Fruit fly (Drosophila melanogaster) whole organism, larva: ENCODE results near the gene obst-G.

Experiments
- noc ChIP-seq: fragments of 200-800 bp; sonication (Bioruptor generic); optimal IDR thresholded peaks from 3 replicates; lab custom pipeline; 2019; ENCODE audit warnings: missing biosample characterization, mild to moderate bottlenecking, missing genetic modification characterization, moderate library complexity

Gene obst-G

dm6 chr3L:11953217-11953616 is at the start of gene obst-G:
Gene obst-G, minus strand, starts transcription at chr3L:11953317.
- no peak for TF ChIP-seq noc (tag; lab: Kevin White, UChicago)

DNA sequence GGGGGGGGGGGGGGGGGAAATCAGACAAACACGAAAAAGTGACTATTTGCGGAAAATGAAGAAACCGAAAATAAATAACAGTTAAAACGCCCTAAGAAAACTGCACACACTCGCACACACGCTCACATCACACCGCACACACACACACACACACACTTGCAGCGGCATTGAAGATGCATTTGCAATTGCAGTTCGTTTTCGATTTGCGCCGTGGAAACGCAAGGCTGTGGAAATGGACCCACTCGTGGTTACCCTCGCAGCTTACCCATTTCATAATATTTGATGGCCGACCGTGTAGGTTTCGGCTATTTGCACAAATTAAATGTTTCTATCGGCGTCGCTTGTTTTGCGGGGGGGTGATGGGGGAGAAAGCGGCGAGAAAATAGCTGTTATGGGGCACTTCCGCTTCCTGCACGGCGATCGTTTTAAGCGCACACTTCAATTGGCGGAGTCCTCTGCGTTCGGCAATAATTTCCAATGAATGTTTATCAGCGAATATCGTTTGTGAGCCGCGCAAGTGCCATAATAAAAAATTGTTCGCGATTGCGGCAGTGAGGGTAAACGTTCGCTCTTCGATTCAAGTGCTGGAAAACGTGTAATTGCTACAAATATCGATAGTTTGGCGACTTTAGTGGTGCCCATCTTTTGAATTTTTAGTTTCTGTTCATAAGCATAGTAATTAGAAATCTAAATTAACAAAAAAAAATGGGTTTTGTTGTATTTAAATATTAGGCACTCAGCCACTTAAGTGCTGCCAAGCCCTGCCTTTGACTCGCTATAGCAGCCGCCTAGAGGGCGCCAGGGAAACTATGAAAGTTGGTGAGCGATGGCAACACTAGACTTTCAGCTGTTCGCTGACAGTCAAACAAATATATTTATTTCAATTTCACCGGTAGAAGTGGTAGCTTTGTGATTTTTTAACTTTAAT is 49.5 kb upstream of the obst-G start, which contains the start of the genes Pop2 and CG6928:
Pop2 (minus strand) TSS at position 595 of the 928 bp plus-strand sequence.
CG6928 (plus strand) TSS at position 835 of the 928 bp plus-strand sequence.
- no peak for TF ChIP-seq noc (tag; lab: Kevin White, UChicago)

DNA sequence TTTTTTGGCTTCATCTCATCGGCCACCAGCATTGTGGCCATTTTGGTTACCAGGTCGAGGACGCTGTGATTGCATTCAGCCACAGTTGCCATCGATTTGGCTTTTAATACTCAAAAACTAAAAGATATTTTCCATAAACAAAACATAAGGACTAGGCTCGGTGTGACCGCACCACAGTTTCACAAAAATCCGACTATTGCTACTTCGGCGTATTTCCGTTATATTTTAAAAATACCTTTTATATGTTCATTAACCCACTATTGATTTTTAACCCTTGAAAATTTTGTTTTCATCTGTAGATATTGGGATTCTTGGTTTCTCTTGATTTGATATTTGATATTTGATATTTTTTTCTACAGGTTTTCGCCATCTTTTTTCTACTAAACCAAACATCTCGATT is 44.8 kb upstream of the obst-G start, which contains the start of gene Grip163:
Grip163 (minus strand) TSS at position 180 of the 400 bp plus-strand sequence.
- no peak for TF ChIP-seq noc (tag; lab: Kevin White, UChicago)

DNA sequence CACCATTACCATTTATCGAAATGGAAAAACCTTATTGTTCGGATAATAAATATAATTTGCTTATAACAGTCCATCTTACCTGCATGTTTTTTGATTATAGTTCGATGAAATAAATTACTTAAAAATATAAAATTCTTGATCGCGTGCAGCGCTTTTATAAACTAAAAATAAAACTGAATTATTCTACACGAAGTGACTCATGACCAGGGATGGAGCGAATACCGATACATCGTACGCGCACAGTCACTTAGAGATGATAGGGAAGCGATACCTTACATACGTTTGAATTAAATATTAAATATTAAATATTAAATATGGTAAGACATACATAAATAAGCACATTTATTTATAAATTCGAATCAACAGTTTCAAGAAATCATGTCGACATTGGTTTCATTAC is 39.8 kb upstream of the obst-G start, which contains the start of gene viaf:
viaf (minus strand) TSS at position 220 of the 400 bp plus-strand sequence.
- TF ChIP-seq noc (tag; lab: Kevin White, UChicago), result no peak

DNA sequence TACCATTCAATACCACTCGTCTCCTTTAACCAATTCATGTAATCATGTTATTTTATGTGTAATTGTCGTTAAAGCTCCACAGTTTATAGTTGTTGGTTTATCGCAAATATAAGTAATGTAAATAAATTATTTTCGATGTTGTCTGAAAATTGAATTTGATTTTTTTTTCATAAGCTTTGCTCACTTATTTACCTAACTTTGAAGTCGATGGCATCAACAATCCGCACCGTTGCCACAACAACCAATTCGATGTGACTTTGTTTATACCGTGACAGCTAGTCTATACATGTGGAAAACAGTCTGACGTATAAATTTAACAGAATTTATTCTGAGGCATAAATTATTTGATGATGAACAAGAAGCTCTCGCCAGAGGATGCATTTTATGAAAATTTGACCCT is 37.3 kb upstream of the obst-G start, which contains the start of gene CG6931:
CG6931 (plus strand) TSS at position 301 of the 400 bp plus-strand sequence.
- no peak for TF ChIP-seq noc (tag; lab: Kevin White, UChicago)

DNA sequence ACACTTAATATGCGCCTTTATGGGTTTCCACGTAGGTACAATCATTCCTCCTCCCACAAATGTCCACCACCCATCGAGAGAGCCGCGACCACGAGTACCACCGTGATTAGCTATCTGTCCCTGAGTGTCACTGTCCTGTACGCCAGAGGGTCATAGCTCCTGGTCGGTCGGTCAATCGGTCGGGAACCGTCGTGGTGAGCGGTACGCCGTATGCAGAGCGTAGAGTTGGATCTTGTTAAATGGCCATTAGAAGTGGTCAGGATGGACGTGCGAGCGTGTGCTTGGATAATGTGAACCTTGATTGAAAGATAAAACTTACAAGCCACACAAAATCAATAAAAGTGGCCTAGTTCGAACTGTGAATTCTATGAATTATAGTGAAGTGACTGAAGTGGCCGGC is 31.5 kb upstream of the obst-G start, which contains the start of gene CG6938:
CG6938 (plus strand) TSS at position 301 of the 400 bp plus-strand sequence.
- TF ChIP-seq noc (tag; lab: Kevin White, UChicago), result no peak

DNA sequence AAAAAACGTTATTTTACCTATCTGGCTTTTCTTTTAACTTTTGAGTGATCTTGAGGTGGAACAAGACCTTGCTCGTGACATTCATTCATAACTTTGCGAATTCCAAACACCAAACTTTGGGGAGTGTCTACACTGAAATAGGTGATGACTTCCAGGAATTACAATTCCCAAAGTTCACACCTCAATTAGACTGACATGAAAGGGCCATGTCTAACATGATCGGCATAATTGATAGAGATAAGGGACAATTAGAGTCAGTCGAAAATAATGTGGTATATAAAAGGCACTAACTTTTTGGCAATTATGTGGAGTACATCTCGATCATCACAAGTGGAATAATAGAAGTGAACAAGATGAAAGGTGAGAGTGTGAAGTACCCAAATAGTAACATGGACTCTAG is 22.7 kb upstream of the obst-G start, which contains the start of gene CG43896:
CG43896 (plus strand) TSS at position 301 of the 400 bp plus-strand sequence.
- TF ChIP-seq noc (tag; lab: Kevin White, UChicago), result no peak

DNA sequence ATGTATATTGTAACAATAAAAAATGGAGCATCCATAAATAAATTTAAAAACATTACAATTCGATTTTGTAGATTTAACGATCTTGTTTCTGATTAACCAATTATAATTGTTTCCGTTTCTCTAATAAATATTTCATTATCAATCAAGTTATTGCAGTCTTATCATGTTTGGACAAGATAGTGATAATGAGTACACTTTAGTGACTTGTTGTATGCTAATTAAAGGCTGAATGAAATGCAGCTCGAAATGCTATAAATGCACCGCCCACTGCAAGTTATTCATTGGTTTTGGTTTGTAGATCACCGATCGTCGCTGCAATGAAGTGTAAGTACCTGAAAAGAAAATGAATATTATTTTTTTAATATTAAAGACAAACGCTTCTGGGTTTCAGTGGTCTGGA is 21.5 kb upstream of the obst-G start, which contains the start of gene CG14125:
CG14125 (plus strand) TSS at position 301 of the 400 bp plus-strand sequence.
- TF ChIP-seq noc (tag; lab: Kevin White, UChicago), result no peak

DNA sequence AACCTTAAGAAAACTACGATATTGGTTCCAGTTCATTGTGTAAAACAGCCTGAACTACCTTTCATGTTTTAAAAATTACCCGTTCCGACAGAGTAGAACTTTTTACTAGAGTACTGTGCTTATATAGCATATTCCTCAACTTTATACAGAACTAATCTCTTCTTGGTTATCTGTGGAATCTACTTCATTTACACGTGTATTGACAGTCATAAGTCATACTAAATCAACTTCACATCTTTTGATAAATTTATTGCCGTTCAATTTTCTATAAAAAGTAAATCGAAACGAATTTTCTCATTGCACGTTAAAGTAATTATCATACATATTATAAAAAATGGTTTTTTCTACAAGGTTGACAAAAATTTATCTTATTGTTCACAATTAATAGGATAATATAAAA is 20.6 kb upstream of the obst-G start, which contains the start of gene CG42397:
CG42397 (minus strand) TSS at position 101 of the 400 bp plus-strand sequence.
- TF ChIP-seq noc (tag; lab: Kevin White, UChicago), result no peak

DNA sequence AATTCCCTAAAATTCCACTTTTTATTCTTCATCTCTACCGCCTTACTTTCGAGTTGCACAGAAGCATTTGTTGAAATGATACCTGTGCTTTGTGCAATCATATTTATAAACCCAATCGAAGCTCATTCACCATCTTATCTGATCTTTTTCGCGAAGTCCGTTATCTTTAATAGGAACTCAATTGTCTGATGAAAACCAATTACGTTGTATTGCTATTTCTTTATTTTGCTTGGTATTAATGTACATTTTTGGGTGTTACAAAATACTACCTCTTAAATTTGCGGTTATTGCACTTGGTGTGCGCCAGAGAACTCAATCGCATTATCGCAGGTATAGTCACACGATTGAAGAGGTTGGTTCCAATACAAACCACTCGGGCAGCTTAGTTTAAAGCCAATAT is 19.8 kb upstream of the obst-G start, which contains the start of gene Muc68E:
Muc68E (minus strand) TSS at position 101 of the 400 bp plus-strand sequence.
- no peak for TF ChIP-seq noc (tag; lab: Kevin White, UChicago)

- TF ChIP-seq noc (tag; lab: Kevin White, UChicago), result no peak
Observed at dm6 chr3L:11966104-11966503, 13.0 kb upstream of the obst-G start, which contains the start of gene prc. Gene prc, minus strand, starts transcription at chr3L:11966131.

- TF ChIP-seq noc (tag; lab: Kevin White, UChicago), result no peak
Observed at dm6 chr3L:11957669-11958333, 4.7 kb upstream of the obst-G start, which contains the start of the genes CG11570 and CG43294. Gene CG11570, minus strand, starts transcription at chr3L:11957769. Gene CG43294, plus strand, starts transcription at chr3L:11958283.

dm6 chr3L:11953783-11954182 is 666 bp upstream of the obst-G start, which contains the start of gene CG7248:
Gene CG7248, plus strand, starts transcription at chr3L:11954083.
- TF ChIP-seq noc (tag; lab: Kevin White, UChicago), result no peak

- TF ChIP-seq noc (tag; lab: Kevin White, UChicago), result no peak
Observed at dm6 chr3L:11949539-11949938, 3.6 kb downstream of the obst-G start, which contains the start of gene CG17826. Gene CG17826, plus strand, starts transcription at chr3L:11949839.

DNA sequence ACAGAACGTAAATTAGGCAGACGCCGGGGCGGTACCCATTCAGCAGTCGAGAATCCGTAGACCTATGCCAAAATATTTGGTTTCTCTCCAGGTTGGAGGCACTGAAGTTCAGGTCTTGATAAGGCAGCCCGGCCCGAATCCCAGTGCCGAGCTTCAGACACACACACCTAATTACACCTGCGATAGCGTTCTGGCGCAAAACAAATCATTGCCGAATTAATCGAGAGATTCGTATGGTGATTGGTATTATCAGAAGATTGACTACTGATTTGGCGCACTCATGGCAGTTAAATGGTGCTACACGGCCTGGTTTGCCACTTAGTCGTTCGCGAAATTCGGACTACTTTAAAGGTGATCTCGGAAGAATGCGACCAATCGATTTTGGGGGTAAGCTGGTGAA is 5.8 kb downstream of the obst-G start, which contains the start of gene CG7252:
CG7252 (plus strand) TSS at position 319 of the 400 bp plus-strand sequence.
- TF ChIP-seq noc (tag; lab: Kevin White, UChicago), result no peak
